Worm (Caenorhabditis elegans): ENCODE measurements around the gene Y43F8B.9.

ce11 chrV:19502579-19503151 is 24.7 kb downstream of the Y43F8B.9 start, which contains the start of gene Y43F8B.3:
- no peak for TF ChIP-seq tbp1 (GFP tag; optimal IDR thresholded peaks at IDR 0.05)
- no peak for TF ChIP-seq nfyb-1 (GFP tag; IDR thresholded peaks at IDR 0.05)
